Worm (Caenorhabditis elegans): ENCODE results near the gene F52E1.3.
"Not testable (repeated sequence)": the region's sequence is repeated elsewhere in the genome, so short reads cannot be mapped to it uniquely, and the experiment has no call there.

DNA sequence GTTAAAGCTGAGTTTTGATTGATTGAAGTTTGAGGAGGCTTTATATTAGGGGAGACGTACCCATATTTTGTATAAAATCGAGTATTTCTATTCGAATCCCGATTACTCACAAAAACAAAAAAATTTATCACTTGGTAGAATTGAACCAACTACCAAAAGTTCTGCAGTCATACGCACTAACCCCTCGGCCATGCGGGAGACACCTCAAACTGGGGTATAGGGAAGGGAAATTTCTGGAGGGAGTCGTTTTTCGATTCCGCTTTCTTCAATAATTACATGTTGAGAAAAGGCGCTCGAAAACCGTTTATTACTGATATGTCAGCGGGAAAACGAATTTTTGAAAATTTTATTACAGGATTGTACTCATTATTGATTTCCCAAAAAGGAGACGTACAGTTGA is 36.7 kb downstream of the F52E1.3 start:
- not testable (repeated sequence) for TF ChIP-seq ref-2 (tag; optimal IDR thresholded peaks at IDR 0.05); rnt-1 (tag; optimal IDR thresholded peaks at IDR 0.05); ceh-6 (GFP tag; optimal IDR thresholded peaks at IDR 0.05); sox-4 (tag; optimal IDR thresholded peaks at IDR 0.05); unc-55 (GFP tag; optimal IDR thresholded peaks at IDR 0.05); ttx-3 (tag; optimal IDR thresholded peaks at IDR 0.05); ceh-14 (tag; optimal IDR thresholded peaks at IDR 0.05); ceh-30 (tag; optimal IDR thresholded peaks at IDR 0.05); ceh-24 (tag; optimal IDR thresholded peaks at IDR 0.05); elt-2 (tag; optimal IDR thresholded peaks at IDR 0.05)
- 0 out of 2 replicates have a peak, but pooled peaks have one; percentile 18 for TF ChIP-seq ceh-45 (GFP tag; IDR thresholded peaks at IDR 0.05)
